Fruit fly (Drosophila melanogaster) whole organism, pupa: ENCODE results near the gene CG31612.

Experiments used
- CG10348 ChIP-seq: fragments of 200-800 bp; sonication (Bioruptor generic); IDR thresholded peaks from 2 replicates; pipeline ENCODE4 v1.3.6; 2022; ENCODE audit warnings: missing biosample characterization, missing genetic modification characterization
- CG12605 ChIP-seq: fragments of 200-800 bp; sonication (Bioruptor generic); IDR thresholded peaks from 2 replicates; pipeline ENCODE4 v1.3.6; 2022; ENCODE audit warnings: missing biosample characterization, missing genetic modification characterization
- CG13204 ChIP-seq: fragments of 200-800 bp; sonication (Bioruptor generic); optimal IDR thresholded peaks from 2 replicates; lab custom pipeline; 2018; ENCODE audit warnings: missing biosample characterization, mild to moderate bottlenecking, missing genetic modification characterization, moderate library complexity
- CG15710 ChIP-seq: fragments of 200-800 bp; sonication (Bioruptor generic); optimal IDR thresholded peaks from 2 replicates; lab custom pipeline; 2018; ENCODE audit warnings: missing biosample characterization, mild to moderate bottlenecking, missing genetic modification characterization, moderate library complexity
- CG17806 ChIP-seq: fragments of 200-800 bp; sonication (Bioruptor generic); optimal IDR thresholded peaks from 2 replicates; lab custom pipeline; 2018; ENCODE audit warnings: missing biosample characterization, mild to moderate bottlenecking, missing genetic modification characterization, moderate library complexity
- CG32121 ChIP-seq: fragments of 200-800 bp; sonication (Bioruptor generic); IDR thresholded peaks from 2 replicates; pipeline ENCODE4 v1.3.6; 2022; ENCODE audit warnings: missing biosample characterization, missing genetic modification characterization
- CG34367 ChIP-seq: fragments of 200-800 bp; sonication (Bioruptor generic); optimal IDR thresholded peaks from 2 replicates; lab custom pipeline; 2018; ENCODE audit warnings: missing biosample characterization, mild to moderate bottlenecking, missing genetic modification characterization
- CG4496 ChIP-seq: fragments of 200-800 bp; sonication (Bioruptor generic); IDR thresholded peaks from 3 replicates; pipeline ENCODE4 v1.3.6; 2022; ENCODE audit warnings: missing biosample characterization, missing genetic modification characterization
- CG8159 ChIP-seq: fragments of 200-800 bp; sonication (Bioruptor generic); optimal IDR thresholded peaks from 3 replicates; lab custom pipeline; 2018; ENCODE audit warnings: missing biosample characterization, mild to moderate bottlenecking, missing genetic modification characterization, moderate library complexity
- CG8301 ChIP-seq: fragments of 200-800 bp; sonication (Bioruptor generic); optimal IDR thresholded peaks from 2 replicates; lab custom pipeline; 2018; ENCODE audit warnings: missing biosample characterization, mild to moderate bottlenecking, missing genetic modification characterization
- CG9948 ChIP-seq: fragments of 200-800 bp; sonication (Bioruptor generic); optimal IDR thresholded peaks from 2 replicates; lab custom pipeline; 2018; ENCODE audit warnings: missing biosample characterization, mild to moderate bottlenecking, missing genetic modification characterization, moderate library complexity
- D1 ChIP-seq: fragments of 200-800 bp; sonication (Bioruptor generic); optimal IDR thresholded peaks from 2 replicates; lab custom pipeline; 2018; ENCODE audit warnings: missing biosample characterization, mild to moderate bottlenecking, missing genetic modification characterization, moderate library complexity
- EcR ChIP-seq: fragments of 200-800 bp; sonication (Bioruptor generic); optimal IDR thresholded peaks from 3 replicates; lab custom pipeline; 2019; ENCODE audit warnings: missing biosample characterization, missing genetic modification characterization, mild to moderate bottlenecking, moderate library complexity, missing genetic modification reagents
- Ets98B ChIP-seq: fragments of 200-800 bp; sonication (Bioruptor generic); IDR thresholded peaks from 2 replicates; pipeline ENCODE4 v1.3.6; 2022; ENCODE audit warnings: missing biosample characterization, missing genetic modification characterization
- Pif1A ChIP-seq: fragments of 200-800 bp; sonication (Bioruptor generic); optimal IDR thresholded peaks from 3 replicates; lab custom pipeline; 2016; ENCODE audit warnings: missing biosample characterization, missing genetic modification characterization
- Pif1B ChIP-seq: fragments of 200-800 bp; sonication (Bioruptor generic); optimal IDR thresholded peaks from 3 replicates; lab custom pipeline; 2016; ENCODE audit warnings: missing biosample characterization, missing genetic modification characterization
- Snoo ChIP-seq: fragments of 200-800 bp; sonication (Bioruptor generic); optimal IDR thresholded peaks from 3 replicates; lab custom pipeline; 2017; ENCODE audit warnings: missing biosample characterization, mild to moderate bottlenecking, missing genetic modification characterization, inconsistent platforms
- fd96Ca ChIP-seq: fragments of 200-800 bp; sonication (Bioruptor generic); IDR thresholded peaks from 3 replicates; pipeline ENCODE4 v1.3.6; 2022; ENCODE audit warnings: missing biosample characterization, missing genetic modification characterization
- gl ChIP-seq: fragments of 200-800 bp; sonication (Bioruptor generic); optimal IDR thresholded peaks from 2 replicates; lab custom pipeline; 2018; ENCODE audit warnings: missing biosample characterization, mild to moderate bottlenecking, missing genetic modification characterization
- rn ChIP-seq: fragments of 200-800 bp; sonication (Bioruptor generic); IDR thresholded peaks from 2 replicates; pipeline ENCODE4 v1.3.6; 2022; ENCODE audit warnings: missing biosample characterization, missing genetic modification characterization

The CG31612 gene

dm6 chr2L:21726097-21726496 is 69.2 kb downstream of the CG31612 start:
- TF ChIP-seq CG12605 (GFP tag; lab: Robert Waterston, UW) (no peak), Pif1B (GFP tag; lab: Kevin White, UChicago) (no peak), CG10348 (GFP tag; lab: Robert Waterston, UW) (no peak), CG8159 (tag; lab: Kevin White, UChicago) (no peak), D1 (tag; lab: Kevin White, UChicago) (no peak), fd96Ca (no peak), gl (tag; lab: Kevin White, UChicago) (no peak), EcR (GFP tag; lab: Kevin White, UChicago) (no peak), CG13204 (GFP tag; lab: Kevin White, UChicago) (no peak), CG17806 (tag; lab: Kevin White, UChicago) (no peak), CG32121 (no peak), rn (no peak), CG4496 (GFP tag; lab: Robert Waterston, UW) (no peak), CG8301 (tag; lab: Kevin White, UChicago) (no peak), CG9948 (tag; lab: Kevin White, UChicago) (no peak), Ets98B (GFP tag; lab: Robert Waterston, UW) (no peak), CG34367 (tag; lab: Kevin White, UChicago) (no peak), CG15710 (tag; lab: Kevin White, UChicago) (no peak), Snoo (no peak), Pif1A (GFP tag; lab: Kevin White, UChicago) (no peak)
